Worm (Caenorhabditis elegans): Measurements from ENCODE around the gene gly-7.

ce11 chrV:1848590-1848989, 27.5 kb upstream of the gly-7 start:
- TF ChIP-seq scrt-1 (GFP tag; IDR thresholded peaks at IDR 0.05) (no peak), sea-1 (GFP tag; conservative IDR thresholded peaks at IDR 0.05) (no peak), F13C5.2 (tag; optimal IDR thresholded peaks at IDR 0.05) (no peak), aly-1 (tag; optimal IDR thresholded peaks at IDR 0.05) (no peak), ama-1 (optimal IDR thresholded peaks at IDR 0.05) (no peak), hmg-4 (GFP tag; optimal IDR thresholded peaks at IDR 0.05) (no peak), pes-1 (GFP tag; IDR thresholded peaks at IDR 0.05) (no peak)
